Worm (Caenorhabditis elegans): ENCODE data around the gene fbf-2.

ce11 chrII:6122641-6123424 is 31.6 kb upstream of the fbf-2 start:
- TF ChIP-seq rnt-1 (tag; optimal IDR thresholded peaks at IDR 0.05) (no peak), dve-1 (tag; optimal IDR thresholded peaks at IDR 0.05) (no peak), ama-1 (optimal IDR thresholded peaks at IDR 0.05) (no peak), fkh-10 (GFP tag; optimal IDR thresholded peaks at IDR 0.05) (no peak), unc-86 (tag; optimal IDR thresholded peaks at IDR 0.05) (no peak), ceh-18 (tag; optimal IDR thresholded peaks at IDR 0.05) (no peak), ets-4 (tag; optimal IDR thresholded peaks at IDR 0.05) (no peak), pqm-1 (tag; optimal IDR thresholded peaks at IDR 0.05) (no peak), syd-9 (tag; optimal IDR thresholded peaks at IDR 0.05) (no peak), unc-42 (tag; optimal IDR thresholded peaks at IDR 0.05) (no peak), ahr-1 (tag; optimal IDR thresholded peaks at IDR 0.05) (no peak), dmd-4 (tag; optimal IDR thresholded peaks at IDR 0.05; ENCODE audit: borderline replicate concordance) (no peak), pha-4 (tag; optimal IDR thresholded peaks at IDR 0.05) (no peak)

All from whole organism, late embryonic.